Worm (Caenorhabditis elegans) whole organism, mixed stage, embryonic: Measurements from ENCODE around the gene T23G7.2.

Experiments used
- M03D4.4 ChIP-seq: sonication (generic microtip); optimal IDR thresholded peaks from 2 replicates; lab custom pipeline; 2017; ENCODE audit warnings: mild to moderate bottlenecking, missing genetic modification characterization, missing compliant biosample characterization
- bed-3 ChIP-seq: fragments of 200-800 bp; sonication (Bioruptor generic); optimal IDR thresholded peaks from 3 replicates; lab custom pipeline; 2018; ENCODE audit warnings: mild to moderate bottlenecking, missing genetic modification characterization, moderate library complexity, missing compliant biosample characterization
- blmp-1 ChIP-seq: fragments of 150-350 bp; optimal IDR thresholded peaks from 2 replicates; lab custom pipeline; 2014; ENCODE audit warnings: missing biosample characterization, missing genetic modification characterization
- ceh-39 ChIP-seq: fragments of 150-350 bp; optimal IDR thresholded peaks from 2 replicates; lab custom pipeline; 2014; ENCODE audit warnings: missing biosample characterization, missing genetic modification characterization
- ceh-43 ChIP-seq: fragments of 200-800 bp; sonication (Bioruptor generic); optimal IDR thresholded peaks from 2 replicates; lab custom pipeline; 2018; ENCODE audit warnings: mild to moderate bottlenecking, missing genetic modification characterization, moderate library complexity, missing compliant biosample characterization
- ces-1 ChIP-seq: fragments of 150-350 bp; optimal IDR thresholded peaks from 2 replicates; lab custom pipeline; 2014; ENCODE audit warnings: missing biosample characterization, missing genetic modification reagents, missing genetic modification characterization
- drap-1 ChIP-seq: fragments of 200-800 bp; sonication (Bioruptor generic); optimal IDR thresholded peaks from 3 replicates; lab custom pipeline; 2018; ENCODE audit warnings: mild to moderate bottlenecking, missing genetic modification characterization, missing compliant biosample characterization
- elt-1 ChIP-seq: sonication (generic microtip); optimal IDR thresholded peaks from 2 replicates; lab custom pipeline; 2017; ENCODE audit warnings: missing genetic modification characterization, mild to moderate bottlenecking, missing compliant biosample characterization, antibody characterized with exemption, moderate library complexity, borderline replicate concordance; ENCODE audit not compliant: insufficient read depth
- elt-3 ChIP-seq: fragments of 150-350 bp; optimal IDR thresholded peaks from 2 replicates; lab custom pipeline; 2014; ENCODE audit warnings: missing biosample characterization, missing genetic modification characterization
- flh-1 ChIP-seq: fragments of 200-800 bp; sonication (Bioruptor generic); optimal IDR thresholded peaks from 2 replicates; lab custom pipeline; 2018; ENCODE audit warnings: mild to moderate bottlenecking, missing genetic modification characterization, moderate library complexity, missing compliant biosample characterization
- ham-2 ChIP-seq: fragments of 200-800 bp; sonication (Bioruptor generic); optimal IDR thresholded peaks from 2 replicates; lab custom pipeline; 2018; ENCODE audit warnings: mild to moderate bottlenecking, missing genetic modification characterization, missing compliant biosample characterization
- hlh-1 ChIP-seq: fragments of 150-350 bp; optimal IDR thresholded peaks from 2 replicates; lab custom pipeline; 2014; ENCODE audit warnings: missing biosample characterization, missing genetic modification reagents, missing genetic modification characterization
- lsy-2 ChIP-seq: fragments of 150-350 bp; optimal IDR thresholded peaks from 2 replicates; lab custom pipeline; 2014; ENCODE audit warnings: missing biosample characterization, missing genetic modification characterization
- mab-5 ChIP-seq: fragments of 150-350 bp; optimal IDR thresholded peaks from 2 replicates; lab custom pipeline; 2014; ENCODE audit warnings: missing biosample characterization, missing genetic modification characterization
- mep-1 ChIP-seq: fragments of 150-350 bp; optimal IDR thresholded peaks from 2 replicates; lab custom pipeline; 2017; ENCODE audit warnings: missing biosample characterization, missing genetic modification reagents, missing genetic modification characterization, inconsistent platforms
- mls-2 ChIP-seq: sonication (generic microtip); optimal IDR thresholded peaks from 2 replicates; lab custom pipeline; 2016; ENCODE audit warnings: mild to moderate bottlenecking, missing genetic modification characterization, moderate library complexity, missing compliant biosample characterization
- nhr-12 ChIP-seq: fragments of 150-350 bp; optimal IDR thresholded peaks from 2 replicates; lab custom pipeline; 2014; ENCODE audit warnings: missing biosample characterization, missing genetic modification characterization
- nhr-2 ChIP-seq: fragments of 150-350 bp; optimal IDR thresholded peaks from 2 replicates; lab custom pipeline; 2014; ENCODE audit warnings: missing biosample characterization, missing genetic modification characterization
- nhr-237 ChIP-seq: fragments of 150-350 bp; optimal IDR thresholded peaks from 2 replicates; lab custom pipeline; 2014; ENCODE audit warnings: missing biosample characterization, missing genetic modification characterization
- nhr-28 ChIP-seq: fragments of 150-350 bp; optimal IDR thresholded peaks from 2 replicates; lab custom pipeline; 2014; ENCODE audit warnings: missing biosample characterization, missing genetic modification characterization
- nhr-76 ChIP-seq: sonication (generic microtip); optimal IDR thresholded peaks from 2 replicates; lab custom pipeline; 2017; ENCODE audit warnings: missing biosample characterization, missing genetic modification characterization
- pha-4 ChIP-seq: fragments of 150-350 bp; optimal IDR thresholded peaks from 2 replicates; lab custom pipeline; 2018; ENCODE audit warnings: missing biosample characterization, missing genetic modification reagents, missing genetic modification characterization
- sem-2 ChIP-seq: fragments of 200-800 bp; sonication (Bioruptor generic); optimal IDR thresholded peaks from 2 replicates; lab custom pipeline; 2018; ENCODE audit warnings: mild to moderate bottlenecking, missing genetic modification characterization, missing compliant biosample characterization
- snpc-4 ChIP-seq: fragments of 150-350 bp; optimal IDR thresholded peaks from 2 replicates; lab custom pipeline; 2014; ENCODE audit warnings: missing biosample characterization, missing genetic modification characterization
- sptf-1 ChIP-seq: sonication (generic microtip); optimal IDR thresholded peaks from 2 replicates; lab custom pipeline; 2017; ENCODE audit warnings: mild to moderate bottlenecking, missing genetic modification characterization, moderate library complexity, missing compliant biosample characterization
- unc-39 ChIP-seq: fragments of 150-350 bp; optimal IDR thresholded peaks from 2 replicates; lab custom pipeline; 2014; ENCODE audit warnings: missing biosample characterization, missing genetic modification characterization
- unc-62 ChIP-seq: fragments of 150-350 bp; optimal IDR thresholded peaks from 2 replicates; lab custom pipeline; 2014; ENCODE audit warnings: missing biosample characterization, missing genetic modification reagents, missing genetic modification characterization
- zip-8 ChIP-seq: fragments of 150-350 bp; optimal IDR thresholded peaks from 2 replicates; lab custom pipeline; 2014; ENCODE audit warnings: missing biosample characterization, missing genetic modification characterization

T23G7.2 gene

DNA sequence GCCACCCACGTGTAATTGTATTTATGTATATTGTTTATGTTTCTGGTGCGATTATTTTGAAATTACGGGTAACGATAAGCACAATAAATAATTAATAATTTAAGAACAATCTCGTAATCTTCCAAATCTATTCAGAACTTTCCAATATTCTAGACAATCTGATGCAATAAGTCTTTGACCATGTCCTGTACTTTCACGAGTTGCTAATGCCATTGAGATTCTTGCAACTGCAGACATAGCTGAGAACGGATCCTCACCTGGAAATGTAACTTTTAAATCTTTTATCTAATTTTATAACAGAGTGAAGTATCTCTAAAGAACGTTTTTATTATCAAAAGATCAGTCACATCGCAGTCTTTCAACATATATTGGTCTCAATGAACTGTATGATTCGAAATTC is 9.4 kb downstream of the T23G7.2 start:
- TF ChIP-seq nhr-12 (tag; lab: Kevin White, UChicago), result no peak
- TF ChIP-seq nhr-237, result no peak
- no peak for TF ChIP-seq ham-2
- no peak for TF ChIP-seq ces-1 (GFP tag; lab: Kevin White, UChicago)
- TF ChIP-seq nhr-28 (tag; lab: Kevin White, UChicago), result no peak
- TF ChIP-seq unc-39 (tag; lab: Kevin White, UChicago), result no peak
- TF ChIP-seq nhr-76 (tag; lab: Kevin White, UChicago), result no peak
- TF ChIP-seq unc-62, result no peak

DNA sequence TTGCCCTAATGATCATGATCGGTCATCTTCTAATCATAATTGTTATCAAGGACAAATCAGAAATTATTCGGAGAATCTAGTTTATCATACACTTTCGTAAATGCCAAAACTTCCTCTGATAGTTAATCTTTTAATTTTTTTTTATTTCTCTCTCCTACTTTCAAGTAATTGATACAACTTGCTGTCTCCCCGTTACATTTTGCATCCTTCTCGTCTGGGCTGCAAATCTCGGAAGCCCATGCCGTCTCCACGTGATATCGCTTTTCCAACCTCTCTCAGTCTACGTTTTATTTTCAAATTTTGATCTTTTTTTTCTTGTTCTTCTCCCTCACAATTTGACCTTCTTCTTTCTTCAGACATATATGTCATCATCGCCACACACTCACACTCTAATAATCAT is 11.7 kb downstream of the T23G7.2 start, which contains the start of gene rhy-1:
Gene rhy-1 (plus strand): TSS at position 357 of the 400 bp plus-strand sequence.
- TF ChIP-seq elt-3 (tag; lab: Kevin White, UChicago), result peak; percentile 42
- TF ChIP-seq mab-5 (tag; lab: Kevin White, UChicago), result no peak

DNA sequence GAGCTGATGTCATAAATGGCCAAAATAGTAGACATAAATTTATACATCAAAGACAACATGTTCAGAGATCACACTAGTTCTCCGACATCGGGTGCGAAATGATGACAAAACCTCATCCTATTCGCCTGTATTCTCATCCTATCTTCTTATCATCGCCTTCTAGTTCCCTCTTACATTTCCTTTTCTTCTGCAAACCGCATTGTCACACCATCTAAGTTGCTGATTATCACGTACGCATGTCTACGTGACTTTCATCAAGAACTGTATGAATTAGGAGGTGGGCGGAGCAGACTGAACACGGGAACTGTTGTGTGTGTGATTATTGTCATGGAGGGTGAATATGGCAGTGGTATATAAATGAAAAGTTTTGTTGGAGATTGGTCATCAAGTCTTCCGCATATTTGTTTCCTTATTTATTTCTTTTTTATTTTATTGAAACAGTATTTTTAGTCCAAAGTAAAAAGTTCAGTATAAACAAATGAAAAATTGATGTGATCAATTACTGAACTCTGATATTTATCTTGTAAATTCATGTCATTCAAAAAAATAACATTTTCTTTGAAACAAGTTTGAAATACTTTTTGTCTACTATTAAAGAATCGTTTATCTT is 12.4 kb downstream of the T23G7.2 start:
- TF ChIP-seq sem-2 (GFP tag; lab: Kevin White, UChicago) (no peak), nhr-2 (tag; lab: Kevin White, UChicago) (no peak), unc-39 (tag; lab: Kevin White, UChicago) (no peak), snpc-4 (tag; lab: Kevin White, UChicago) (no peak), nhr-76 (tag; lab: Kevin White, UChicago) (no peak), elt-3 (tag; lab: Kevin White, UChicago) (peak; percentile 71), nhr-237 (no peak)

DNA sequence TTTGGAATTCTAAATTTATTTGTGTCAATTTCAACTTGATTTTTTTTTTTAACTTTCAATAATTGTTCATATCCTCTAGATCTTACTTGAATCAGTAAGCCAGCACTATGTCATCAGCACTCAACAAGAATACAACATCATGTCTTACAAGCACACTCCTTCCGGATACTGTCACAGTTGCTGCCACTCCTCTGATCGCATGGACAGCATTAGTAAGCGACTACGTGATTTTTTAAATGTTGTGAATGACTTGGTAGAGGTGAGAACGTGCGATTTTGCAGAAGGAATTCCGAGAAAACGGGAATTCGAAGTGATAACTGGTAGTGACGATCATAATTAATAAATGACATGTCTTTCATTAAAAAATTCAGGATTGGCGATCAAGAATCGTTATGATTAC is 14.7 kb downstream of the T23G7.2 start, which contains the start of gene oac-54:
Gene oac-54 (plus strand): TSS at position 83 of the 400 bp plus-strand sequence.
- TF ChIP-seq hlh-1 (tag; lab: Kevin White, UChicago), result no peak
- no peak for TF ChIP-seq ceh-43 (GFP tag; lab: Kevin White, UChicago)
- TF ChIP-seq sem-2 (GFP tag; lab: Kevin White, UChicago), result no peak
- TF ChIP-seq nhr-28 (tag; lab: Kevin White, UChicago), result no peak
- no peak for TF ChIP-seq pha-4 (tag; lab: Kevin White, UChicago)
- no peak for TF ChIP-seq mls-2 (tag; lab: Kevin White, UChicago)

DNA sequence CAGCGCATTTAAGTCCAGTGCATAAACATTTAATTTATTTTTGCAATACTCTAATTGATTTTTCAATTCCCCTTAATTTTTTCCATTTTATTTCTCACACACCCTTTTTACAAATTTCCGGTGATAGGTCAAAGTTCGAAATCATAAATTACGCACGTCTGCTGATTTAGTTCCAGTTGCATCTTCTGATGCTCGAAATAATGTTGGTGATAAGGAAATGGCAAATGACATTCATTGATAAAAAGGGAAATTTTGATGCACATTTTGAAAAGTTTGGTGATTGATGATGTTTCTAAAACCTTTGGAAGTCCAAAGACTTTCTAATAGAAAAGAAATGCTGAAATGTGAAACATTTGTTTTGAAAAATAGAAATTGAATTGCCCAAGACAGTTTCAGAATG is 15.6 kb downstream of the T23G7.2 start:
- TF ChIP-seq lsy-2 (tag; lab: Kevin White, UChicago) (no peak), ceh-39 (no peak), pha-4 (tag; lab: Kevin White, UChicago) (no peak), nhr-2 (tag; lab: Kevin White, UChicago) (no peak), M03D4.4 (no peak), mep-1 (tag; lab: Kevin White, UChicago) (no peak), elt-1 (tag; lab: Kevin White, UChicago) (no peak), ceh-43 (GFP tag; lab: Kevin White, UChicago) (no peak)
- TF ChIP-seq, all 35 proteins: peak for 0

DNA sequence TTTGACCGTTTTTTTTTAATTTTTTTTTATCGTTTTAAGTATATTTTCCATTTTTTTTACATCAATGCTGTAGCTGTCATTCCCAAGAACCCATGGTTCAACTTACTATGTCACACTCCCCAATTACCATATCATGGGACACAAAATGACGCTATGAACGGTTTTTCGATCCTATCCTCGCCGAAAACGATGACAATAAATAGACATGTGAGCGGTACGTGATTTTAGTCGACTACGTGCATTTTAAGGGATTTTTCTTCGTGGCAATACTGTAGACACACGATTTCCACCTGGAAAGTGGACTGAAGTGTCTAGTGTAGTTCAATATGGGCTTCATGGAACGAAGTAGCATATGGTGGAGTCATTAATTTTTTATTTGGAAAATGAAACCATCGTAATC is 16.5 kb downstream of the T23G7.2 start:
- TF ChIP-seq sptf-1 (tag; lab: Kevin White, UChicago) (no peak), lsy-2 (tag; lab: Kevin White, UChicago) (no peak), elt-1 (tag; lab: Kevin White, UChicago) (no peak), blmp-1 (tag; lab: Kevin White, UChicago) (no peak), unc-39 (tag; lab: Kevin White, UChicago) (no peak), ces-1 (GFP tag; lab: Kevin White, UChicago) (no peak), drap-1 (no peak), zip-8 (no peak), mep-1 (tag; lab: Kevin White, UChicago) (no peak), ham-2 (no peak), mls-2 (tag; lab: Kevin White, UChicago) (no peak), bed-3 (no peak), flh-1 (GFP tag; lab: Kevin White, UChicago) (no peak), unc-62 (no peak), elt-3 (tag; lab: Kevin White, UChicago) (no peak)
- TF ChIP-seq, all 35 proteins: peak for 0
